Worm (Caenorhabditis elegans) whole organism, L4 larva: ENCODE measurements around the gene F13E6.1.

Experiments
- F10B5.3 ChIP-seq: sonication (generic microtip); optimal IDR thresholded peaks from 2 replicates; lab custom pipeline; 2016; ENCODE audit warnings: mild to moderate bottlenecking, missing genetic modification characterization, missing compliant biosample characterization
- Y5F2A.4 ChIP-seq: fragments of 200-800 bp; sonication (Bioruptor generic); optimal IDR thresholded peaks from 2 replicates; lab custom pipeline; 2018; ENCODE audit warnings: mild to moderate bottlenecking, missing genetic modification characterization, missing compliant biosample characterization
- Y75B8A.6 ChIP-seq: fragments of 200-800 bp; sonication (Bioruptor generic); IDR thresholded peaks from 2 replicates; pipeline ENCODE4 v1.3.6; 2022; ENCODE audit warnings: missing genetic modification reagents, missing genetic modification characterization, missing compliant biosample characterization
- ZK546.5 ChIP-seq, 2 experiments: sonication (generic microtip); optimal IDR thresholded peaks; 2 replicates each; lab custom pipeline; 2017; ENCODE audit warnings: missing biosample characterization in 2 of 2, missing genetic modification characterization in 2 of 2
- ceh-32 ChIP-seq: sonication (generic microtip); optimal IDR thresholded peaks from 2 replicates; lab custom pipeline; 2016; ENCODE audit warnings: mild to moderate bottlenecking, missing genetic modification characterization, missing compliant biosample characterization; ENCODE audit not compliant: poor library complexity
- ces-1 ChIP-seq: fragments of 150-350 bp; sonication (generic microtip); optimal IDR thresholded peaks from 4 replicates; lab custom pipeline; 2014; ENCODE audit warnings: missing biosample characterization, missing genetic modification reagents, missing genetic modification characterization
- daf-16 ChIP-seq, 3 experiments: sonication (generic microtip); optimal IDR thresholded peaks; 2 replicates each; lab custom pipeline; 2016 to 2017; ENCODE audit warnings: missing genetic modification characterization in 3 of 3, missing genetic modification reagents in 3 of 3, mild to moderate bottlenecking in 2 of 3, missing compliant biosample characterization in 2 of 3, missing biosample characterization in 1 of 3, moderate library complexity in 1 of 3
- daf-8 ChIP-seq: fragments of 200-800 bp; sonication (Bioruptor generic); IDR thresholded peaks from 2 replicates; pipeline ENCODE4 v1.3.6; 2022; ENCODE audit warnings: missing genetic modification characterization, missing compliant biosample characterization
- dmd-6 ChIP-seq: fragments of 200-800 bp; sonication (Bioruptor generic); IDR thresholded peaks from 2 replicates; pipeline ENCODE4 v1.3.6; 2022; ENCODE audit warnings: missing genetic modification reagents, missing genetic modification characterization, missing compliant biosample characterization
- dve-1 ChIP-seq: sonication (generic microtip); optimal IDR thresholded peaks from 2 replicates; lab custom pipeline; 2017; ENCODE audit warnings: antibody characterized with exemption, mild to moderate bottlenecking, missing genetic modification characterization, missing compliant biosample characterization; ENCODE audit not compliant: insufficient read depth
- fkh-10 ChIP-seq: fragments of 150-350 bp; optimal IDR thresholded peaks from 2 replicates; lab custom pipeline; 2014; ENCODE audit warnings: missing biosample characterization, missing genetic modification reagents, missing genetic modification characterization
- hlh-11 ChIP-seq: fragments of 200-800 bp; sonication (Bioruptor generic); optimal IDR thresholded peaks from 2 replicates; lab custom pipeline; 2018; ENCODE audit warnings: mild to moderate bottlenecking, missing genetic modification characterization, missing compliant biosample characterization
- hlh-30 ChIP-seq: sonication (generic microtip); optimal IDR thresholded peaks from 2 replicates; lab custom pipeline; 2017; ENCODE audit warnings: antibody characterized with exemption, mild to moderate bottlenecking, missing genetic modification characterization, missing compliant biosample characterization; ENCODE audit not compliant: insufficient read depth
- hmg-1.1 ChIP-seq: fragments of 200-800 bp; sonication (Bioruptor generic); IDR thresholded peaks from 2 replicates; pipeline ENCODE4 v1.3.6; 2022; ENCODE audit warnings: missing genetic modification reagents, missing genetic modification characterization, missing compliant biosample characterization
- lin-13 ChIP-seq: fragments of 150-350 bp; optimal IDR thresholded peaks from 2 replicates; lab custom pipeline; 2014; ENCODE audit warnings: missing biosample characterization, missing genetic modification reagents, missing genetic modification characterization
- lin-29 ChIP-seq: fragments of 200-800 bp; sonication (Bioruptor generic); IDR thresholded peaks from 2 replicates; pipeline ENCODE4 v1.3.6; 2022; ENCODE audit warnings: missing genetic modification reagents, missing genetic modification characterization, missing compliant biosample characterization
- lin-38 ChIP-seq: fragments of 200-800 bp; sonication (Bioruptor generic); IDR thresholded peaks from 2 replicates; pipeline ENCODE4 v1.3.6; 2022; ENCODE audit warnings: missing genetic modification reagents, missing genetic modification characterization, missing compliant biosample characterization
- lin-39 ChIP-seq: fragments of 150-350 bp; optimal IDR thresholded peaks from 2 replicates; lab custom pipeline; 2014; ENCODE audit warnings: missing biosample characterization, missing genetic modification reagents, missing genetic modification characterization
- lsy-2 ChIP-seq, 2 experiments: fragments of 150-350 bp in 1 of 2; sonication (generic microtip) in 1 of 2; optimal IDR thresholded peaks; 2 replicates each; lab custom pipeline; 2014 to 2017; ENCODE audit warnings: missing biosample characterization in 2 of 2, missing genetic modification characterization in 2 of 2
- madf-5 ChIP-seq, 2 experiments: fragments of 200-800 bp; sonication (Bioruptor generic); IDR thresholded peaks; 2 replicates each; pipeline ENCODE4 v1.3.6; 2022; ENCODE audit warnings: missing compliant biosample characterization in 2 of 2, missing genetic modification characterization in 2 of 2
- madf-9 ChIP-seq: fragments of 200-800 bp; sonication (Bioruptor generic); conservative IDR thresholded peaks from 2 replicates; pipeline ENCODE4 v1.3.6; 2022; ENCODE audit warnings: missing genetic modification reagents, missing genetic modification characterization, missing compliant biosample characterization
- mdl-1 ChIP-seq, 2 experiments: fragments of 150-350 bp in 1 of 2; sonication (generic microtip) in 1 of 2; optimal IDR thresholded peaks; 2 replicates each; lab custom pipeline; 2014 to 2017; ENCODE audit warnings: missing biosample characterization in 2 of 2, missing genetic modification characterization in 2 of 2
- mep-1 ChIP-seq: fragments of 150-350 bp; sonication (generic microtip); optimal IDR thresholded peaks from 3 replicates; lab custom pipeline; 2014; ENCODE audit warnings: missing biosample characterization, missing genetic modification characterization
- mes-2 ChIP-seq: sonication (generic microtip); optimal IDR thresholded peaks from 2 replicates; lab custom pipeline; 2016; ENCODE audit warnings: missing genotype, mild to moderate bottlenecking, missing genetic modification characterization, missing compliant biosample characterization; ENCODE audit not compliant: poor library complexity, severe bottlenecking
- mxl-2 ChIP-seq: fragments of 200-800 bp; sonication (Bioruptor generic); conservative IDR thresholded peaks from 2 replicates; pipeline ENCODE4 v1.3.6; 2022; ENCODE audit warnings: missing genetic modification reagents, missing genetic modification characterization, missing compliant biosample characterization
- nhr-111 ChIP-seq: fragments of 200-800 bp; sonication (Bioruptor generic); optimal IDR thresholded peaks from 2 replicates; lab custom pipeline; 2018; ENCODE audit warnings: mild to moderate bottlenecking, missing genetic modification characterization, missing compliant biosample characterization
- nhr-25 ChIP-seq: sonication (generic microtip); optimal IDR thresholded peaks from 2 replicates; lab custom pipeline; 2017; ENCODE audit warnings: missing genetic modification characterization, mild to moderate bottlenecking, missing compliant biosample characterization, antibody characterized with exemption, moderate library complexity, borderline replicate concordance; ENCODE audit not compliant: insufficient read depth
- nhr-28 ChIP-seq: fragments of 150-350 bp; optimal IDR thresholded peaks from 2 replicates; lab custom pipeline; 2014; ENCODE audit warnings: missing biosample characterization, missing genetic modification characterization
- nhr-42 ChIP-seq: fragments of 200-800 bp; sonication (Bioruptor generic); IDR thresholded peaks from 2 replicates; pipeline ENCODE4 v1.3.6; 2022; ENCODE audit warnings: missing genetic modification characterization, missing compliant biosample characterization
- nhr-6 ChIP-seq: fragments of 150-350 bp; optimal IDR thresholded peaks from 2 replicates; lab custom pipeline; 2014; ENCODE audit warnings: missing biosample characterization, missing genetic modification characterization
- nhr-76 ChIP-seq: fragments of 150-350 bp; optimal IDR thresholded peaks from 2 replicates; lab custom pipeline; 2014; ENCODE audit warnings: missing biosample characterization, missing genetic modification characterization
- nhr-77 ChIP-seq: fragments of 150-350 bp; optimal IDR thresholded peaks from 2 replicates; lab custom pipeline; 2014; ENCODE audit warnings: missing biosample characterization, missing genetic modification characterization
- pha-4 ChIP-seq, 2 experiments: fragments of 150-350 bp in 1 of 2; fragments of 200-800 bp in 1 of 2; sonication (Bioruptor generic) in 1 of 2; IDR thresholded peaks in 1 of 2; optimal IDR thresholded peaks in 1 of 2; 2 replicates each; pipeline versions ENCODE4 v1.3.6 to Lab custom; 2014 to 2022; ENCODE audit warnings: missing genetic modification characterization in 2 of 2, missing genetic modification reagents in 2 of 2, missing biosample characterization in 1 of 2, missing compliant biosample characterization in 1 of 2
- php-3 ChIP-seq: fragments of 200-800 bp; sonication (Bioruptor generic); IDR thresholded peaks from 2 replicates; pipeline ENCODE4 v1.3.6; 2022; ENCODE audit warnings: missing genetic modification reagents, missing genetic modification characterization, missing compliant biosample characterization
- pqm-1 ChIP-seq: sonication (generic microtip); optimal IDR thresholded peaks from 2 replicates; lab custom pipeline; 2017; ENCODE audit warnings: missing biosample characterization, missing genetic modification characterization
- saeg-2 ChIP-seq: fragments of 200-800 bp; sonication (Bioruptor generic); IDR thresholded peaks from 2 replicates; pipeline ENCODE4 v1.3.6; 2022; ENCODE audit warnings: missing genetic modification reagents, missing genetic modification characterization, missing compliant biosample characterization
- skn-1 ChIP-seq: fragments of 150-350 bp; optimal IDR thresholded peaks from 2 replicates; lab custom pipeline; 2014; ENCODE audit warnings: missing biosample characterization, missing genetic modification characterization
- snpc-1.2 ChIP-seq: fragments of 200-800 bp; sonication (Bioruptor generic); IDR thresholded peaks from 2 replicates; pipeline ENCODE4 v1.3.6; 2022; ENCODE audit warnings: missing genetic modification reagents, missing genetic modification characterization, missing compliant biosample characterization
- spr-1 ChIP-seq: sonication (generic microtip); optimal IDR thresholded peaks from 2 replicates; lab custom pipeline; 2016; ENCODE audit warnings: mild to moderate bottlenecking, missing genetic modification characterization, missing compliant biosample characterization
- unc-62 ChIP-seq, 3 experiments: fragments of 150-350 bp in 1 of 3; sonication (generic microtip); optimal IDR thresholded peaks in 2 of 3; peaks in 1 of 3; 1 replicate in 1 of 3; 2 replicates in 2 of 3; lab custom pipeline; 2014 to 2017; ENCODE audit warnings: missing biosample characterization in 3 of 3, missing genetic modification characterization in 3 of 3, missing genetic modification reagents in 3 of 3, missing genotype in 1 of 3
- zfp-2 ChIP-seq: sonication (generic microtip); optimal IDR thresholded peaks from 2 replicates; lab custom pipeline; 2016; ENCODE audit warnings: mild to moderate bottlenecking, missing genetic modification characterization, missing compliant biosample characterization
- zip-2 ChIP-seq: fragments of 150-350 bp; optimal IDR thresholded peaks from 2 replicates; lab custom pipeline; 2014; ENCODE audit warnings: missing biosample characterization, missing genetic modification characterization
- ztf-7 ChIP-seq: fragments of 150-350 bp; optimal IDR thresholded peaks from 2 replicates; lab custom pipeline; 2014; ENCODE audit warnings: missing biosample characterization, missing genetic modification characterization

Gene F13E6.1

ce11 chrX:10688311-10688710 lies 11.4 kb upstream of the F13E6.1 start (continued):
- TF ChIP-seq pha-4 (GFP tag; IDR thresholded peaks at IDR 0.05; lab: Robert Waterston, UW) (no peak), pha-4 (tag; optimal IDR thresholded peaks at IDR 0.05; lab: Kevin White, UChicago) (no peak), F10B5.3 (no peak), nhr-111 (GFP tag; lab: Kevin White, UChicago) (no peak), nhr-76 (tag; lab: Kevin White, UChicago) (no peak), nhr-25 (tag; lab: Kevin White, UChicago) (no peak)

ce11 chrX:10687317-10687716 lies 10.4 kb upstream of the F13E6.1 start:
- TF ChIP-seq nhr-77: peak; percentile 29
- peak; percentile 63 for TF ChIP-seq dmd-6 (GFP tag; lab: Robert Waterston, UW)
- TF ChIP-seq dve-1 (tag; lab: Kevin White, UChicago): peak; percentile 44
- 0 out of 4 replicates have a peak, but pooled peaks of 1 of the 2 experiments have one; percentile 30 for TF ChIP-seq madf-5 (GFP tag; IDR thresholded peaks at IDR 0.05; lab: Robert Waterston, UW)
- TF ChIP-seq fkh-10 (GFP tag; lab: Kevin White, UChicago): no peak
- peak in 1 of 2 experiments; percentile 7 for TF ChIP-seq mdl-1 (tag; optimal IDR thresholded peaks at IDR 0.05; lab: Kevin White, UChicago)
- no peak for TF ChIP-seq nhr-6 (tag; lab: Kevin White, UChicago)
- TF ChIP-seq snpc-1.2 (GFP tag; lab: Robert Waterston, UW): no peak
- peak; percentile 35 for TF ChIP-seq hlh-30
- TF ChIP-seq hlh-11 (tag; lab: Kevin White, UChicago): peak; percentile 70
- TF ChIP-seq php-3 (GFP tag; lab: Robert Waterston, UW): 0 out of 2 replicates have a peak, but pooled peaks have one; percentile 7
- TF ChIP-seq lsy-2 (tag; optimal IDR thresholded peaks at IDR 0.05; lab: Kevin White, UChicago): no peak
- peak; percentile 30 for TF ChIP-seq mep-1 (tag; lab: Kevin White, UChicago)
- TF ChIP-seq daf-16 (GFP tag; optimal IDR thresholded peaks at IDR 0.05; lab: Kevin White, UChicago): no peak
- TF ChIP-seq daf-16 (tag; optimal IDR thresholded peaks at IDR 0.05; lab: Kevin White, UChicago): peak; percentile 96
- TF ChIP-seq nhr-28 (tag; lab: Kevin White, UChicago): peak; percentile 73
- peak; percentile 70 for TF ChIP-seq pqm-1 (tag; lab: Kevin White, UChicago)

- TF ChIP-seq mdl-1 (tag; optimal IDR thresholded peaks at IDR 0.05; lab: Kevin White, UChicago) (peak in 1 of 2 experiments; percentile 47), php-3 (GFP tag; lab: Robert Waterston, UW) (no peak), lin-13 (GFP tag; lab: Kevin White, UChicago) (no peak), ztf-7 (no peak), lin-29 (GFP tag; lab: Robert Waterston, UW) (no peak), dmd-6 (GFP tag; lab: Robert Waterston, UW) (no peak), hmg-1.1 (GFP tag; lab: Robert Waterston, UW) (no peak), lin-39 (tag; lab: Kevin White, UChicago) (no peak), madf-9 (GFP tag; lab: Robert Waterston, UW) (no peak), Y75B8A.6 (GFP tag; lab: Robert Waterston, UW) (no peak), ces-1 (GFP tag; lab: Kevin White, UChicago) (no peak), nhr-6 (tag; lab: Kevin White, UChicago) (no peak), unc-62 (GFP tag; optimal IDR thresholded peaks at IDR 0.05 in 1 of 2; lab: Kevin White, UChicago) (no peak), unc-62 (tag; optimal IDR thresholded peaks at IDR 0.05; lab: Kevin White, UChicago) (no peak), mxl-2 (no peak), mes-2 (no peak), Y5F2A.4 (GFP tag; lab: Kevin White, UChicago) (no peak), hlh-11 (tag; lab: Kevin White, UChicago) (peak; percentile 57), ceh-32 (tag; lab: Kevin White, UChicago) (no peak), daf-8 (GFP tag; lab: Robert Waterston, UW) (no peak), nhr-42 (GFP tag; lab: Robert Waterston, UW) (no peak), nhr-25 (tag; lab: Kevin White, UChicago) (peak; percentile 42), mep-1 (tag; lab: Kevin White, UChicago) (peak; percentile 14), nhr-76 (tag; lab: Kevin White, UChicago) (no peak), zip-2 (no peak), snpc-1.2 (GFP tag; lab: Robert Waterston, UW) (no peak), saeg-2 (GFP tag; lab: Robert Waterston, UW) (no peak), nhr-111 (GFP tag; lab: Kevin White, UChicago) (no peak), spr-1 (tag; lab: Kevin White, UChicago) (no peak), ZK546.5 (tag; optimal IDR thresholded peaks at IDR 0.05; lab: Kevin White, UChicago) (no peak), lin-38 (no peak), skn-1 (no peak), zfp-2 (no peak)
Observed at ce11 chrX:10686487-10686886, 9.6 kb upstream of the F13E6.1 start.
